Fruit fly (Drosophila melanogaster) whole organism, embryonic: ENCODE data around the gene Gbeta76C.

ENCODE experiments used
- CG34224 ChIP-seq: fragments of 200-800 bp; sonication (Bioruptor generic); IDR thresholded peaks from 3 replicates; pipeline ENCODE4 v1.3.6; 2022; ENCODE audit warnings: missing biosample characterization, missing genetic modification characterization; ENCODE audit not compliant: partially characterized antibody
- GATAe ChIP-seq: fragments of 200-800 bp; sonication (Bioruptor generic); conservative IDR thresholded peaks from 2 replicates; pipeline ENCODE4 v1.3.6; 2022; ENCODE audit warnings: missing biosample characterization, missing genetic modification characterization
- NC2β ChIP-seq: fragments of 200-800 bp; sonication (Bioruptor generic); optimal IDR thresholded peaks from 2 replicates; lab custom pipeline; 2016; ENCODE audit warnings: missing biosample characterization, missing genetic modification characterization
- jing ChIP-seq: fragments of 200-800 bp; sonication (Bioruptor generic); optimal IDR thresholded peaks from 2 replicates; lab custom pipeline; 2018; ENCODE audit warnings: missing biosample characterization, mild to moderate bottlenecking, missing genetic modification characterization

- TF ChIP-seq GATAe (GFP tag; lab: Robert Waterston, UW): no peak
- no peak for TF ChIP-seq CG34224 (GFP tag; lab: Robert Waterston, UW)
- TF ChIP-seq jing: no peak
- TF ChIP-seq NC2β (GFP tag; lab: Kevin White, UChicago): no peak
Measured at dm6 chr3L:19648648-19649047, 38.8 kb upstream of the Gbeta76C start.
